Worm (Caenorhabditis elegans): ENCODE data around the gene Y11D7A.7.

- no peak for TF ChIP-seq scrt-1 (GFP tag; IDR thresholded peaks at IDR 0.05)
- TF ChIP-seq hmg-4 (GFP tag; optimal IDR thresholded peaks at IDR 0.05): no peak
- no peak for TF ChIP-seq flt-1 (GFP tag; IDR thresholded peaks at IDR 0.05)
- no peak for TF ChIP-seq hnd-1 (tag; optimal IDR thresholded peaks at IDR 0.05)
- TF ChIP-seq pes-1 (GFP tag; IDR thresholded peaks at IDR 0.05): no peak
- no peak for TF ChIP-seq ama-1 (optimal IDR thresholded peaks at IDR 0.05)
- no peak for TF ChIP-seq hmbx-1 (tag; optimal IDR thresholded peaks at IDR 0.05)
- TF ChIP-seq F13C5.2 (tag; optimal IDR thresholded peaks at IDR 0.05): no peak
- TF ChIP-seq aly-1 (tag; optimal IDR thresholded peaks at IDR 0.05): no peak
- no peak for TF ChIP-seq tbx-11 (GFP tag; IDR thresholded peaks at IDR 0.05)
- no peak for TF ChIP-seq ceh-13 (GFP tag; optimal IDR thresholded peaks at IDR 0.05)
- no peak for TF ChIP-seq tra-4 (tag; optimal IDR thresholded peaks at IDR 0.05)
- TF ChIP-seq ets-7 (tag; optimal IDR thresholded peaks at IDR 0.05): no peak
- no peak for TF ChIP-seq sea-1 (GFP tag; conservative IDR thresholded peaks at IDR 0.05)
Measured at ce11 chrIV:9214823-9215222, 34.5 kb upstream of the Y11D7A.7 start.
